Fruit fly (Drosophila melanogaster): ENCODE data around the gene CG14543.

Gene CG14543

DNA sequence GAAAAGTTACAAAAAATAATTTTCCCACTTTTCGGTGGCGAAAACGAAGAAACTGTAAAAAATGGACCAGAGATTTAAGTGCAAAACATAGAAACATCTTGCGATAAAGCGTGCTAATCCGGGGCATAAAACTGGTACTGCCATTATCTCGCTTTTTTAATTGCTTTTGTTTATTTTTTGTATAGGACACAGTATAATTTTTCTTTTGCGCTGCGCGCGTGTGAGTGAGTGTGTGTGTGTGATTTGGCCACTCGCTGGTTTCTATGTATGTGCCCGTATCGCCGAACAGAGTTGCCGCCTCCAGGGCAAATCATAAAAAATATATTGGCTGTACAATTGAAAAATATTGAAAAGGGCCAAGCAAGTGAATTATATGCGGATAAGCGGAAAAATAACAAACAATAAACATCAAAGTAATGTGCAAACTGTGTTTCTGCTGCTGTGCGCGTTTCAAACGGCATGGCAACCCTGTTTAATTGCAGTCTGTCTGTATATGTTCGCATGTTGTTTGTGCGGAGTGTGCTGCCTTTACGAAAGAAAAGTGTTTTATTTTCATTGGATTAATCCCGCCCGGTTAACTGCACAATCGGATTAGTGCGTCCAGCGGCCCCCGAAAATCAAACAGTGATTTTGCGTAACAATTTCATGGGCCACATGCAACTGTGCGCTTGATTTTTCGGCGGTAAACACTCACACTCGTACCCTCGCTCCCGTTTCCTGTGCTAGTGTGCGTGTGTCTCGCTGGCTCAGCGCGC lies 14.1 kb upstream of the CG14543 start:
- TF ChIP-seq Stat92E (GFP tag; optimal IDR thresholded peaks at IDR 0.05) (peak in 1 of 3 experiments; percentile 59), H15 (GFP tag; IDR thresholded peaks at IDR 0.05) (peak; percentile 97), CG15514 (GFP tag; optimal IDR thresholded peaks at IDR 0.05) (peak; percentile 86), vfl (GFP tag; optimal IDR thresholded peaks at IDR 0.05) (peak; percentile 94), CG1832 (GFP tag; optimal IDR thresholded peaks at IDR 0.05) (no peak), twi (tag; optimal IDR thresholded peaks at IDR 0.05) (peak; percentile 83), D19A (tag; optimal IDR thresholded peaks at IDR 0.05) (peak; percentile 86), row (GFP tag; IDR thresholded peaks at IDR 0.05) (peak; percentile 97), ranshi (GFP tag; IDR thresholded peaks at IDR 0.05) (peak; percentile 96), HLH54F (GFP tag; optimal IDR thresholded peaks at IDR 0.05) (peak; percentile 97), Vsx1 (GFP tag; optimal IDR thresholded peaks at IDR 0.05) (no peak), Mad (GFP tag; optimal IDR thresholded peaks at IDR 0.05) (peak; percentile 95), sqz (GFP tag; optimal IDR thresholded peaks at IDR 0.05) (peak; percentile 89), trh (GFP tag; optimal IDR thresholded peaks at IDR 0.05) (peak; percentile 91), run (tag; optimal IDR thresholded peaks at IDR 0.05) (peak; percentile 83), fu2 (GFP tag; optimal IDR thresholded peaks at IDR 0.05) (peak; percentile 95), Hr3 (GFP tag; optimal IDR thresholded peaks at IDR 0.05) (peak; percentile 94), CG4424 (GFP tag; optimal IDR thresholded peaks at IDR 0.05) (peak; percentile 97), mam (GFP tag; optimal IDR thresholded peaks at IDR 0.05) (peak; percentile 97), CG7745 (tag; optimal IDR thresholded peaks at IDR 0.05) (peak; percentile 34), aop (GFP tag; IDR thresholded peaks at IDR 0.05) (peak; percentile 92), CG12391 (tag; optimal IDR thresholded peaks at IDR 0.05) (peak; percentile 96), C15 (GFP tag; IDR thresholded peaks at IDR 0.05) (peak; percentile 85), CG10147 (GFP tag; optimal IDR thresholded peaks at IDR 0.05) (peak; percentile 82), Hr39 (optimal IDR thresholded peaks at IDR 0.05) (no peak), CG11696 (GFP tag; IDR thresholded peaks at IDR 0.05) (peak; percentile 90), Sry-δ (GFP tag; optimal IDR thresholded peaks at IDR 0.05) (peak; percentile 66), phol (tag; optimal IDR thresholded peaks at IDR 0.05) (peak; percentile 95), CG18599 (GFP tag; optimal IDR thresholded peaks at IDR 0.05) (peak; percentile 97), CG9932 (GFP tag; IDR thresholded peaks at IDR 0.05) (peak; percentile 96), Atf6 (GFP tag; IDR thresholded peaks at IDR 0.05) (peak; percentile 96), Sox100B (GFP tag; optimal IDR thresholded peaks at IDR 0.05) (peak; percentile 90), Hmx (GFP tag; optimal IDR thresholded peaks at IDR 0.05) (peak; percentile 77), Dll (GFP tag; IDR thresholded peaks at IDR 0.05; ENCODE audit: partially characterized antibody) (0 out of 4 replicates have a peak, but pooled peaks have one; percentile 2), MESR4 (GFP tag; optimal IDR thresholded peaks at IDR 0.05) (peak; percentile 67), CG18764 (GFP tag; optimal IDR thresholded peaks at IDR 0.05) (peak; percentile 96), vnd (GFP tag; IDR thresholded peaks at IDR 0.05; ENCODE audit: partially characterized antibody) (no peak), az2 (GFP tag; optimal IDR thresholded peaks at IDR 0.05) (peak; percentile 97), CG8388 (GFP tag; optimal IDR thresholded peaks at IDR 0.05) (peak; percentile 95), Ssrp (tag; optimal IDR thresholded peaks at IDR 0.05) (peak; percentile 96), sob (GFP tag; IDR thresholded peaks at IDR 0.05) (peak; percentile 96), da (GFP tag; optimal IDR thresholded peaks at IDR 0.05) (peak; percentile 94), dm (GFP tag; optimal IDR thresholded peaks at IDR 0.05) (peak; percentile 97), ssp (GFP tag; IDR thresholded peaks at IDR 0.05) (peak; percentile 89), CG6689 (GFP tag; IDR thresholded peaks at IDR 0.05) (peak; percentile 96), abd-A (tag; optimal IDR thresholded peaks at IDR 0.05) (peak; percentile 94), vvl (GFP tag; IDR thresholded peaks at IDR 0.05) (peak; percentile 99), CG1602 (GFP tag; optimal IDR thresholded peaks at IDR 0.05) (peak; percentile 95), Med (GFP tag) (peak; percentile 100), Rx (GFP tag; IDR thresholded peaks at IDR 0.05) (peak; percentile 97)
